Fruit fly (Drosophila melanogaster) whole organism, prepupa: ENCODE measurements around the gene pit.

Source experiments
- CG10631 ChIP-seq: fragments of 200-800 bp; sonication (Bioruptor generic); optimal IDR thresholded peaks from 2 replicates; lab custom pipeline; 2016; ENCODE audit warnings: missing biosample characterization, missing genetic modification characterization
- CG10669 ChIP-seq: fragments of 200-800 bp; sonication (Bioruptor generic); optimal IDR thresholded peaks from 3 replicates; lab custom pipeline; 2018; ENCODE audit warnings: missing biosample characterization, mild to moderate bottlenecking, missing genetic modification characterization, moderate library complexity
- CG11902 ChIP-seq: fragments of 200-800 bp; sonication (Bioruptor generic); optimal IDR thresholded peaks from 3 replicates; lab custom pipeline; 2016; ENCODE audit warnings: missing biosample characterization, missing genetic modification characterization
- CG16779 ChIP-seq: fragments of 200-800 bp; sonication (Bioruptor generic); optimal IDR thresholded peaks from 3 replicates; lab custom pipeline; 2017; ENCODE audit warnings: missing biosample characterization, mild to moderate bottlenecking, missing genetic modification characterization
- CG3032 ChIP-seq: fragments of 200-800 bp; optimal IDR thresholded peaks from 2 replicates; lab custom pipeline; 2019; ENCODE audit warnings: missing biosample characterization, mild to moderate bottlenecking, missing genetic modification characterization, moderate library complexity
- CG32006 ChIP-seq: fragments of 200-800 bp; sonication (Bioruptor generic); optimal IDR thresholded peaks from 3 replicates; lab custom pipeline; 2017; ENCODE audit warnings: missing biosample characterization, mild to moderate bottlenecking, missing genetic modification characterization
- CG34406 ChIP-seq: fragments of 200-800 bp; sonication (Bioruptor generic); optimal IDR thresholded peaks from 3 replicates; lab custom pipeline; 2016; ENCODE audit warnings: missing biosample characterization, missing genetic modification characterization
- CG3919 ChIP-seq: fragments of 200-800 bp; sonication (Bioruptor generic); optimal IDR thresholded peaks from 3 replicates; lab custom pipeline; 2016; ENCODE audit warnings: missing biosample characterization, missing genetic modification characterization
- CG6163 ChIP-seq: fragments of 200-800 bp; sonication (Bioruptor generic); IDR thresholded peaks from 3 replicates; pipeline ENCODE4 v1.3.6; 2022; ENCODE audit warnings: missing biosample characterization, missing genetic modification characterization
- CG6808 ChIP-seq: fragments of 200-800 bp; sonication (Bioruptor generic); optimal IDR thresholded peaks from 3 replicates; lab custom pipeline; 2017; ENCODE audit warnings: missing biosample characterization, missing genetic modification characterization, mild to moderate bottlenecking, moderate library complexity, missing genetic modification reagents
- CG6854 ChIP-seq: fragments of 200-800 bp; sonication (Bioruptor generic); optimal IDR thresholded peaks from 2 replicates; lab custom pipeline; 2017; ENCODE audit warnings: missing biosample characterization, mild to moderate bottlenecking, missing genetic modification characterization
- CG8119 ChIP-seq: fragments of 200-800 bp; sonication (Bioruptor generic); IDR thresholded peaks from 3 replicates; pipeline ENCODE4 v1.3.6; 2022; ENCODE audit warnings: missing biosample characterization, missing genetic modification characterization
- CG8319 ChIP-seq: fragments of 200-800 bp; sonication (Bioruptor generic); optimal IDR thresholded peaks from 3 replicates; lab custom pipeline; 2016; ENCODE audit warnings: missing biosample characterization, missing genetic modification characterization
- CG8632 ChIP-seq: fragments of 200-800 bp; sonication (Bioruptor generic); optimal IDR thresholded peaks from 3 replicates; lab custom pipeline; 2016; ENCODE audit warnings: missing biosample characterization, missing genetic modification characterization
- CG9139 ChIP-seq: fragments of 200-800 bp; sonication (Bioruptor generic); optimal IDR thresholded peaks from 3 replicates; lab custom pipeline; 2017; ENCODE audit warnings: missing biosample characterization, mild to moderate bottlenecking, missing genetic modification characterization
- Eip75B ChIP-seq: fragments of 200-800 bp; sonication (Bioruptor generic); optimal IDR thresholded peaks from 3 replicates; lab custom pipeline; 2016; ENCODE audit warnings: missing biosample characterization, missing genetic modification characterization
- Eip78C ChIP-seq: fragments of 200-800 bp; sonication (Bioruptor generic); peaks from one replicate; lab custom pipeline; 2016; ENCODE audit warnings: missing biosample characterization, missing genetic modification characterization
- Ets21C ChIP-seq: fragments of 200-800 bp; sonication (Bioruptor generic); optimal IDR thresholded peaks from 3 replicates; lab custom pipeline; 2016; ENCODE audit warnings: missing biosample characterization, missing genetic modification characterization
- Gug ChIP-seq: fragments of 200-800 bp; sonication (Bioruptor generic); IDR thresholded peaks from 2 replicates; pipeline ENCODE4 v1.3.6; 2022; ENCODE audit warnings: missing biosample characterization, missing genetic modification characterization
- Hr38 ChIP-seq: sonication (Bioruptor generic); optimal IDR thresholded peaks from 2 replicates; lab custom pipeline; 2016; ENCODE audit warnings: missing biosample characterization, missing genetic modification characterization
- Hr39 ChIP-seq: fragments of 200-800 bp; sonication (Bioruptor generic); optimal IDR thresholded peaks from 2 replicates; lab custom pipeline; 2016; ENCODE audit warnings: missing biosample characterization, missing genetic modification characterization
- Met ChIP-seq: fragments of 200-800 bp; sonication (Bioruptor generic); optimal IDR thresholded peaks from 3 replicates; lab custom pipeline; 2016; ENCODE audit warnings: missing biosample characterization, missing genetic modification characterization
- Smox ChIP-seq: fragments of 200-800 bp; sonication (Bioruptor generic); optimal IDR thresholded peaks from 3 replicates; lab custom pipeline; 2016; ENCODE audit warnings: missing biosample characterization, missing genetic modification characterization
- Sox14 ChIP-seq: fragments of 200-800 bp; sonication (Bioruptor generic); optimal IDR thresholded peaks from 3 replicates; lab custom pipeline; 2016; ENCODE audit warnings: missing biosample characterization, missing genetic modification characterization
- achi ChIP-seq: fragments of 200-800 bp; sonication (Bioruptor generic); optimal IDR thresholded peaks from 3 replicates; lab custom pipeline; 2016; ENCODE audit warnings: missing biosample characterization, missing genetic modification characterization
- cyc ChIP-seq: fragments of 200-800 bp; sonication (Bioruptor generic); optimal IDR thresholded peaks from 3 replicates; lab custom pipeline; 2016; ENCODE audit warnings: missing biosample characterization, missing genetic modification characterization
- dac ChIP-seq: fragments of 200-800 bp; sonication (Bioruptor generic); optimal IDR thresholded peaks from 2 replicates; lab custom pipeline; 2017; ENCODE audit warnings: missing biosample characterization, mild to moderate bottlenecking, missing genetic modification characterization
- dsx ChIP-seq: fragments of 200-800 bp; optimal IDR thresholded peaks from 3 replicates; lab custom pipeline; 2019; ENCODE audit warnings: missing biosample characterization, mild to moderate bottlenecking, missing genetic modification characterization, moderate library complexity; ENCODE audit not compliant: poor library complexity, severe bottlenecking
- eg ChIP-seq: fragments of 200-800 bp; sonication (Bioruptor generic); IDR thresholded peaks from 3 replicates; pipeline ENCODE4 v1.3.6; 2022; ENCODE audit warnings: missing biosample characterization, missing genetic modification characterization
- esn ChIP-seq: fragments of 200-800 bp; sonication (Bioruptor generic); optimal IDR thresholded peaks from 2 replicates; lab custom pipeline; 2016; ENCODE audit warnings: missing biosample characterization, mild to moderate bottlenecking, missing genetic modification characterization, moderate library complexity
- fkh ChIP-seq: fragments of 200-800 bp; sonication (Bioruptor generic); optimal IDR thresholded peaks from 3 replicates; lab custom pipeline; 2017; ENCODE audit warnings: missing biosample characterization, mild to moderate bottlenecking, missing genetic modification characterization, moderate library complexity
- pdm3 ChIP-seq: fragments of 200-800 bp; sonication (Bioruptor generic); optimal IDR thresholded peaks from 3 replicates; lab custom pipeline; 2016; ENCODE audit warnings: missing biosample characterization, missing genetic modification characterization
- spab ChIP-seq: fragments of 200-800 bp; sonication (Bioruptor generic); optimal IDR thresholded peaks from 2 replicates; lab custom pipeline; 2017; ENCODE audit warnings: missing biosample characterization, mild to moderate bottlenecking, missing genetic modification characterization, missing genetic modification reagents
- ss ChIP-seq, 2 experiments: fragments of 200-800 bp; sonication (Bioruptor generic); optimal IDR thresholded peaks; 2 replicates in 1 of 2; 3 replicates in 1 of 2; lab custom pipeline; 2017 to 2018; ENCODE audit warnings: mild to moderate bottlenecking in 2 of 2, missing biosample characterization in 2 of 2, missing genetic modification characterization in 2 of 2, moderate library complexity in 1 of 2
- svp ChIP-seq: fragments of 200-800 bp; sonication (Bioruptor generic); peaks from one replicate; lab custom pipeline; 2016; ENCODE audit warnings: missing biosample characterization, missing genetic modification characterization

pit gene

DNA sequence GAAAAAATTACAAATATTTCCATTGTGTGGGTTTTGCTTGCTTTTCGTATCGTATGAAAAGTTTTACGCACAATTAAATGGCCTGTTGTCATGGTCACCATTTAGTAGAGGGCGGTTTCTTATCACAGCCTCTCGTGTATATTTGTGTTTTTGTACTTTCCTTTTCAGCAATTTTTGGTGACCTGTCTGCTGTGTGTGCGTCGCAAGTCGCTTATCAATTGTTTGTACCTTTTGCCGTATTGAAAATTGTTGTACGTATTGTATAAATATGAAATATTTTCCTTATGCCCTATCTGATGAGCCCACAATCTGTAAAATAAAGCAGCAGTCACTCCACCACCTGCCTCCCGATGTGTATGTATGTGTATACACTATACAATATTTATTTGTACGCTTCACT is 32.3 kb downstream of the pit start:
- TF ChIP-seq fkh (GFP tag; lab: Kevin White, UChicago) (peak; percentile 59), CG16779 (tag; lab: Kevin White, UChicago) (no peak), CG6808 (GFP tag; lab: Kevin White, UChicago) (no peak), cyc (GFP tag; lab: Kevin White, UChicago) (no peak), Sox14 (GFP tag; lab: Kevin White, UChicago) (no peak), CG34406 (no peak), Eip75B (GFP tag; lab: Kevin White, UChicago) (no peak), CG6163 (GFP tag; lab: Robert Waterston, UW) (0 out of 3 replicates have a peak, but pooled peaks have one; percentile 22), CG9139 (peak; percentile 35), svp (GFP tag; lab: Kevin White, UChicago) (peak; percentile 92), pdm3 (GFP tag; lab: Kevin White, UChicago) (no peak), CG32006 (GFP tag; lab: Kevin White, UChicago) (no peak), Eip78C (GFP tag; lab: Kevin White, UChicago) (peak; percentile 47), CG8632 (GFP tag; lab: Kevin White, UChicago) (peak; percentile 13), ss (GFP tag; optimal IDR thresholded peaks at IDR 0.05; lab: Kevin White, UChicago) (peak in 1 of 2 experiments; percentile 38)

DNA sequence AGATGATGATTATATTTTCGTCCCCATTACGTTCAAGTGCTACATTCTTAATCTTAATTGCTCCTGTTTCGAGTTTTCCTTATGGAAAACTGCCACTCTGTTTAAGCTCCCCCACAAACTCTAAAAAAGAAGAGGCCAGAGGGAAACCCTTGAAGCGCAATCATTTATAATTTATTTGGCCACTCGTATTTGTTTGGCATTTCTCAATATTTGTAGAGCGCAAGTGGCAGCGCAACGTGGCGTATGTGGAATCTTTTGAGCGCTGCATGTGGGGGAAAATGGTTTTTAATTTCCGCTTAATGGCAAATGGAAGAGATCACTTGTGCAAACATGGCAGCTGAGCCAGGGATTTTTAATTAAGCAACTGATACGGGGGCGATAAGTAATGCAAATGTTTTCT is 33.1 kb downstream of the pit start:
- TF ChIP-seq esn (GFP tag; lab: Kevin White, UChicago) (peak; percentile 1), dsx (GFP tag; lab: Kevin White, UChicago) (no peak), CG6854 (GFP tag; lab: Kevin White, UChicago) (no peak), svp (GFP tag; lab: Kevin White, UChicago) (peak; percentile 51), fkh (GFP tag; lab: Kevin White, UChicago) (peak; percentile 16)
- TF ChIP-seq, all 60 proteins: peak for 3

DNA sequence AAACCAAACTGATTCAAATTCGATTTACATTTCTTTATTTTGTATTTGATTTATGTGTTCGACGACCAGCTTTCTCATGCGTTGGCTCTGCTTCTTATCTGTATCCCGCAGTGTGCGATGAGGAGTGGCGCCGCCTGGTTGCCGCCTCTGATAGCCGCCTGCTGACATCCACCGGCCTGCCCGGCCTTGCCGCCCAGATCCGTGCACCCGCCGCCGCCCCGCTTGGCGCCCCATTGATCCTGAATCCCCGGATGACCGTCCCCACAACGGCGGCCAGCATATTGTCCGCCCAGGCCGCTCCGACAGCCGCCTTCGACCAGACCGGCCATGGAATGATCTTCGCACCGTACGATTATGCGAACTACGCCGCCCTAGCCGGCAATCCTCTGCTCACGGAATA is 37.5 kb downstream of the pit start:
- TF ChIP-seq CG3032 (tag; lab: Kevin White, UChicago) (no peak), CG10631 (GFP tag; lab: Kevin White, UChicago) (no peak), eg (GFP tag; lab: Robert Waterston, UW) (no peak), Gug (GFP tag; lab: Robert Waterston, UW) (no peak), Hr39 (GFP tag; lab: Kevin White, UChicago) (no peak), CG10669 (no peak), Hr38 (GFP tag; lab: Kevin White, UChicago) (no peak), CG6808 (GFP tag; lab: Kevin White, UChicago) (no peak), fkh (GFP tag; lab: Kevin White, UChicago) (no peak), Ets21C (no peak), Smox (GFP tag; lab: Kevin White, UChicago) (no peak), ss (GFP tag; optimal IDR thresholded peaks at IDR 0.05; lab: Kevin White, UChicago) (no peak), dac (GFP tag; lab: Kevin White, UChicago) (no peak), CG8119 (GFP tag; lab: Robert Waterston, UW) (no peak), Met (GFP tag; lab: Kevin White, UChicago) (no peak), spab (GFP tag; lab: Kevin White, UChicago) (no peak), achi (no peak), CG3919 (no peak), CG8319 (GFP tag; lab: Kevin White, UChicago) (no peak), CG11902 (no peak)

DNA sequence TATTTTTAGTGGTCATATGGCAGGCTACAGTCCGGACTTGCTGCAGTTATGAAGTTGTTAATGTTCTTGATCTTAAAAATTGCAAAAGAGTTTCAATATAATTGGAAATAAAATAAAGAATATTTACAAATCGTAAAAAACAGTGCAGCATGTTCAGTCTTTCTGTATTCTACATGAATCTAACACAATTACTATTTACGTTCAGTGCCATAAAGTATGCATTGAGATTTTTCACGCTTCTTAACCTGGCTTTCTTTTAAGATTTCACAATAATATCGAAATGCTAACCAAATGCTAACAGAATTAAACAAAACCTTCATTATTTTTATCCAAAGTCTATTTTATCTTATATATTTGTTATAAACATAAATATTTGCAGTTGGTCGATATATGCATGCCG is 38.5 kb downstream of the pit start:
- TF ChIP-seq Eip78C (GFP tag; lab: Kevin White, UChicago) (peak; percentile 36), svp (GFP tag; lab: Kevin White, UChicago) (no peak)
